Worm (Caenorhabditis elegans) whole organism, L4/young adult: ENCODE measurements around the gene lgc-9.

Source experiments
- W03F9.2 ChIP-seq: fragments of 150-350 bp; optimal IDR thresholded peaks from 2 replicates; lab custom pipeline; 2014; ENCODE audit warnings: missing biosample characterization, missing genetic modification characterization
- dao-5 ChIP-seq: sonication (generic microtip); optimal IDR thresholded peaks from 2 replicates; lab custom pipeline; 2016; ENCODE audit warnings: missing genotype, missing genetic modification characterization, moderate library complexity, missing compliant biosample characterization
- him-1 ChIP-seq: sonication (generic microtip); optimal IDR thresholded peaks from 2 replicates; lab custom pipeline; 2016; ENCODE audit warnings: missing genotype, missing genetic modification reagents, missing genetic modification characterization, missing compliant biosample characterization

Gene lgc-9

DNA sequence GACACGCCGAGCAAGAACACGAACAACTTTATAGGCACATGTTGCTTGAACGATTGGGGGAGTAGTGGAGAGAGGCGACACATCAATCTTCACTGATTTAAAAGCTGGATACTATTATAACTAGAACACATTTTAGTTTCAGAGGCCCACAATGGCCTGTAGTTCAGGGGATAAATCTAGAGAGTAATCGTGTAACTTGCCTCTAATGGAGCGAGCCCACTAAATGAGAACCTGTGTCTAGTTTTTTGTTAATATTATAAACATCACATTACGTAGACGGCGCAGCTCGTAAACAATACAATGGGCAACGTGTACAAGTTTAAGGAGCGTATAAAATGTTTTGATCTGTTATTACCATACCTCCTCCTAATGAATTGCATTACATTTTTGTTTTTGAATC lies 29.1 kb downstream of the lgc-9 start, which contains the start of gene F58E2.5:
TSS of gene F58E2.5 (plus strand) at position 301 of the 400 bp plus-strand sequence.
- TF ChIP-seq him-1 (tag; lab: Kevin White, UChicago) (no peak), W03F9.2 (no peak), dao-5 (tag; lab: Kevin White, UChicago) (no peak)

DNA sequence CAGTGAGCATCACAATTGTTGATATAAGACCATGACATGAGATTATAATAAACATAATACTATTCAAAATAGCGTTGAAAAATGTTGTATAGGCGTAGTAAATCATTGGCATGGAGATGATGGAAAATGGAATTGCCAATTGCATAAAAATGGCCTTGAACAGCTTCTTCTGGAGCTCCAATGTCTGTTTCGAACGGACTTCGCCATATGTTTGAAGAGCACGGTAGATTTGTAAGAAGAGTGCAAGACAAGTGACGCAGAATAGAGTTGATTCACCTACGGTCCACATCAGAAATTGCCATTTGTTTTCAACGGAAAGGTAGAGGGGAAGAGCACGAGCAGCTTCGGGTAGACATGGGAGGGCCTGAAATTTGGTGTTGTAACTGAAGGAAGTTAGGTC lies 31.9 kb downstream of the lgc-9 start:
- TF ChIP-seq him-1 (tag; lab: Kevin White, UChicago) = no peak
- no peak for TF ChIP-seq W03F9.2
- TF ChIP-seq dao-5 (tag; lab: Kevin White, UChicago) = no peak

ce11 chrIV:3452516-3452915 lies 37.0 kb downstream of the lgc-9 start:
- no peak for TF ChIP-seq him-1 (tag; lab: Kevin White, UChicago)
- TF ChIP-seq W03F9.2 = no peak

- no peak for TF ChIP-seq W03F9.2
Observed at ce11 chrIV:3453346-3453745, 37.9 kb downstream of the lgc-9 start, which contains the start of gene srz-23. TSS of gene srz-23 (plus strand) at chrIV:3453608.

DNA sequence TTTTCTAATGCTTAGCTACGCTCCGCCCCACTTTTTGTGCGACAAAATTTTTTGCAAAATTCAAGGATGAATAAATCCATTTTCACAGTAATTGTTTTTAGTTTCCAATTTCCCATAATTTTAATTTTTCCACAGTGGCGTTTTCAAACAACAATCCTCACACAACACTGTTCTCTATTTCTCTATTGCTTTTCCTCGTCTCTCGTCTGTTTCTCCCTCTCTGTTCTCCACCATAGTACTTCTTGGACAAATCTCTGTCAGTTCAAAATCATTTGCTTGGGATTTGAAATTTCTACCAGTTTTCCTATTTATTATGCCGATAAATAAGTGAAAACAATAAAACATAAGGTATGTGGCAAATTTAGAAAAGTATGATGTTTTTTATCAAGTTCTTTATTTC lies 47.8 kb downstream of the lgc-9 start, which contains the start of gene F58E2.4:
TSS of gene F58E2.4 (plus strand) at position 134 of the 400 bp plus-strand sequence.
- TF ChIP-seq W03F9.2 (no peak), dao-5 (tag; lab: Kevin White, UChicago) (no peak), him-1 (tag; lab: Kevin White, UChicago) (no peak)

- TF ChIP-seq dao-5 (tag; lab: Kevin White, UChicago) = no peak
- no peak for TF ChIP-seq him-1 (tag; lab: Kevin White, UChicago)
- no peak for TF ChIP-seq W03F9.2
Observed at ce11 chrIV:3467128-3467527, 51.6 kb downstream of the lgc-9 start, which contains the start of gene F58E2.3. TSS of gene F58E2.3 (plus strand) at chrIV:3467428.

DNA sequence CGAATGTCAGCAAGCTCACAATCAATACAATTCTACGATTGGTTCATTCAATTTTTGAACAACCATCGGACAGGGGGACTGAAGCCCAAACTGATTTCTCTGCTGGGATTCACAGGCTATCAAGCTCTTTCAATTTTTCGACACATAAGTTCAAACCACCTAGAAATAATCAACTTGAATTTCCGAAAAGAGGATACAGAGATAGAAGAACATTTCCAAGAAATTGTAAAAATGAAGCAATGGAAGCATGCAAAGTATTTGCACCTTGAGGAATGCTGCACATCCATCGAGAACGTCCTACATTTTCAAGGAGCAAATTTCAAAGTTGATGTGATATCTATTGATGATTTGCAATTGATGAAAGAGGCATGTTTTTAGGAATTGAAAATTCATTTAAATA lies 52.3 kb downstream of the lgc-9 start:
- TF ChIP-seq dao-5 (tag; lab: Kevin White, UChicago) = no peak
- TF ChIP-seq W03F9.2 = no peak
- TF ChIP-seq him-1 (tag; lab: Kevin White, UChicago) = no peak
